Worm (Caenorhabditis elegans) whole organism, L3 larva: ENCODE results near the gene npr-40.
"Not testable (repeated sequence)": the region's sequence is repeated elsewhere in the genome, so short reads cannot be mapped to it uniquely, and the experiment has no call there.

Experiments
- ZK546.5 ChIP-seq: sonication (generic microtip); optimal IDR thresholded peaks from 2 replicates; lab custom pipeline; 2017; ENCODE audit warnings: missing biosample characterization, missing genetic modification characterization
- ama-1 ChIP-seq: fragments of 150-350 bp; optimal IDR thresholded peaks from 2 replicates; lab custom pipeline; 2018
- ceh-28 ChIP-seq: fragments of 150-350 bp; optimal IDR thresholded peaks from 2 replicates; lab custom pipeline; 2014; ENCODE audit warnings: missing biosample characterization, missing genetic modification reagents, missing genetic modification characterization
- ceh-82 ChIP-seq: fragments of 150-350 bp; optimal IDR thresholded peaks from 2 replicates; lab custom pipeline; 2014; ENCODE audit warnings: missing biosample characterization, missing genetic modification characterization
- ceh-9 ChIP-seq: sonication (generic microtip); optimal IDR thresholded peaks from 2 replicates; lab custom pipeline; 2018; ENCODE audit warnings: missing biosample characterization, missing genetic modification characterization
- daf-12 ChIP-seq: fragments of 150-350 bp; optimal IDR thresholded peaks from 2 replicates; lab custom pipeline; 2014; ENCODE audit warnings: missing biosample characterization, missing genetic modification reagents, missing genetic modification characterization
- egl-5 ChIP-seq: fragments of 150-350 bp; optimal IDR thresholded peaks from 2 replicates; lab custom pipeline; 2017; ENCODE audit warnings: missing biosample characterization, missing genetic modification reagents, missing genetic modification characterization, inconsistent platforms
- elt-1 ChIP-seq: fragments of 150-350 bp; optimal IDR thresholded peaks from 2 replicates; lab custom pipeline; 2014; ENCODE audit warnings: missing biosample characterization, missing genetic modification characterization
- elt-2 ChIP-seq: sonication (generic microtip); optimal IDR thresholded peaks from 2 replicates; lab custom pipeline; 2016; ENCODE audit warnings: missing genetic modification reagents, mild to moderate bottlenecking, missing genetic modification characterization, missing compliant biosample characterization
- fkh-10 ChIP-seq: sonication (generic microtip); optimal IDR thresholded peaks from 2 replicates; lab custom pipeline; 2017; ENCODE audit warnings: missing biosample characterization, missing genetic modification reagents, missing genetic modification characterization
- fkh-2 ChIP-seq: fragments of 150-350 bp; optimal IDR thresholded peaks from 2 replicates; lab custom pipeline; 2014; ENCODE audit warnings: missing biosample characterization, missing genetic modification reagents, missing genetic modification characterization
- fos-1 ChIP-seq: fragments of 150-350 bp; optimal IDR thresholded peaks from 2 replicates; lab custom pipeline; 2014; ENCODE audit warnings: missing biosample characterization, missing genetic modification characterization
- hmg-11 ChIP-seq: sonication (generic microtip); optimal IDR thresholded peaks from 2 replicates; lab custom pipeline; 2016; ENCODE audit warnings: missing genetic modification characterization, missing compliant biosample characterization
- jun-1 ChIP-seq: fragments of 150-350 bp; optimal IDR thresholded peaks from 2 replicates; lab custom pipeline; 2014; ENCODE audit warnings: missing biosample characterization, missing genetic modification reagents, missing genetic modification characterization
- lin-15B ChIP-seq: fragments of 150-350 bp; optimal IDR thresholded peaks from 2 replicates; lab custom pipeline; 2014; ENCODE audit warnings: missing biosample characterization, missing genetic modification characterization
- lin-39 ChIP-seq: fragments of 150-350 bp; optimal IDR thresholded peaks from 2 replicates; lab custom pipeline; 2018; ENCODE audit warnings: missing biosample characterization, missing genetic modification reagents, missing genetic modification characterization
- lsy-12 ChIP-seq: sonication (generic microtip); optimal IDR thresholded peaks from 2 replicates; lab custom pipeline; 2016; ENCODE audit warnings: mild to moderate bottlenecking, missing genetic modification characterization, missing compliant biosample characterization
- mdl-1 ChIP-seq: fragments of 150-350 bp; optimal IDR thresholded peaks from 2 replicates; lab custom pipeline; 2014; ENCODE audit warnings: missing biosample characterization, missing genetic modification characterization
- mml-1 ChIP-seq: fragments of 150-350 bp; sonication (generic microtip); optimal IDR thresholded peaks from 3 replicates; lab custom pipeline; 2014; ENCODE audit warnings: missing biosample characterization, missing genetic modification characterization
- nhr-12 ChIP-seq: fragments of 150-350 bp; optimal IDR thresholded peaks from 2 replicates; lab custom pipeline; 2014; ENCODE audit warnings: missing biosample characterization, missing genetic modification characterization
- nhr-23 ChIP-seq: fragments of 150-350 bp; optimal IDR thresholded peaks from 2 replicates; lab custom pipeline; 2014; ENCODE audit warnings: missing biosample characterization, missing genetic modification reagents, missing genetic modification characterization
- nhr-237 ChIP-seq: fragments of 150-350 bp; optimal IDR thresholded peaks from 2 replicates; lab custom pipeline; 2014; ENCODE audit warnings: missing biosample characterization, missing genetic modification characterization
- nhr-25 ChIP-seq: sonication (generic microtip); optimal IDR thresholded peaks from 2 replicates; lab custom pipeline; 2017; ENCODE audit warnings: missing biosample characterization, missing genetic modification characterization
- nhr-28 ChIP-seq: fragments of 150-350 bp; optimal IDR thresholded peaks from 2 replicates; lab custom pipeline; 2014; ENCODE audit warnings: missing biosample characterization, missing genetic modification characterization
- nhr-76 ChIP-seq: fragments of 150-350 bp; sonication (generic microtip); optimal IDR thresholded peaks from 5 replicates; lab custom pipeline; 2014; ENCODE audit warnings: missing biosample characterization, missing genetic modification characterization
- nhr-77 ChIP-seq: fragments of 150-350 bp; optimal IDR thresholded peaks from 2 replicates; lab custom pipeline; 2014; ENCODE audit warnings: missing biosample characterization, missing genetic modification characterization
- pha-4 ChIP-seq: fragments of 150-350 bp; optimal IDR thresholded peaks from 2 replicates; lab custom pipeline; 2014; ENCODE audit warnings: missing biosample characterization, missing genetic modification reagents, missing genetic modification characterization
- pqm-1 ChIP-seq: fragments of 150-350 bp; optimal IDR thresholded peaks from 2 replicates; lab custom pipeline; 2017; ENCODE audit warnings: missing biosample characterization, missing genetic modification characterization, inconsistent platforms
- sea-2 ChIP-seq: fragments of 150-350 bp; sonication (generic microtip); optimal IDR thresholded peaks from 4 replicates; lab custom pipeline; 2014; ENCODE audit warnings: missing biosample characterization, missing genetic modification reagents, missing genetic modification characterization
- snpc-4 ChIP-seq: fragments of 150-350 bp; optimal IDR thresholded peaks from 2 replicates; lab custom pipeline; 2014; ENCODE audit warnings: missing biosample characterization, missing genetic modification characterization
- tbx-2 ChIP-seq: sonication (generic microtip); optimal IDR thresholded peaks from 2 replicates; lab custom pipeline; 2016; ENCODE audit warnings: mild to moderate bottlenecking, missing genetic modification characterization, missing compliant biosample characterization
- unc-39 ChIP-seq: sonication (generic microtip); optimal IDR thresholded peaks from 4 replicates; lab custom pipeline; 2017; ENCODE audit warnings: missing biosample characterization, missing genetic modification characterization
- unc-62 ChIP-seq: fragments of 150-350 bp; sonication (generic microtip); optimal IDR thresholded peaks from 4 replicates; lab custom pipeline; 2014; ENCODE audit warnings: missing biosample characterization, missing genetic modification reagents, missing genetic modification characterization
- ztf-11 ChIP-seq: fragments of 150-350 bp; optimal IDR thresholded peaks from 2 replicates; lab custom pipeline; 2014; ENCODE audit warnings: missing biosample characterization, missing genetic modification characterization

Gene npr-40

ce11 chrX:14962456-14962855 lies 43.8 kb downstream of the npr-40 start, which contains the start of gene rgs-10:
Gene rgs-10 (plus strand): TSS chrX:14962756.
- TF ChIP-seq elt-2, result no peak
- no peak for TF ChIP-seq egl-5 (tag; lab: Kevin White, UChicago)
- TF ChIP-seq unc-62 (GFP tag; lab: Kevin White, UChicago), result no peak
- no peak for TF ChIP-seq nhr-76 (tag; lab: Kevin White, UChicago)
- no peak for TF ChIP-seq nhr-77
- no peak for TF ChIP-seq sea-2 (GFP tag; lab: Kevin White, UChicago)
- TF ChIP-seq ztf-11, result no peak

DNA sequence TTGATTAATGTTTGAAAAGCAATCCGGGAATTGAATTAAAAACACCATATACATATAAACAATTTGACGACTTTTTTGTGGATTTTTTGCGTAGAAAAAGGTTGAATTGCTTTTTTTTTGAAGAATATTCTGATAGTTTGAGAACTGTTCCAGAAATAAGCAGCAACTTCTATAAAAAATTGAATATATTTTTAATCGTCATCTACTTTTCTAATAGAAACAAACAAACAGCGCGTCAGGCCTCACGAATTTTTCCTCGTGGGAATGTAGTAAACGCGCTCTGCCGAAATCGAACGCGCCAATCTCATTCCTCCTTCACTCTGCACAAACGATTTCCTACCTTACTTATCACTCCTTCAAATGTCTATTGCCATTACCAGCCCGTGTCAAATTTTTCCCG lies 45.6 kb downstream of the npr-40 start, which contains the start of gene rgs-11:
rgs-11 (plus strand) TSS at position 301 of the 400 bp plus-strand sequence.
- TF ChIP-seq fkh-10 (no peak), lin-15B (tag; lab: Kevin White, UChicago) (no peak), nhr-23 (no peak), fos-1 (no peak), nhr-25 (no peak), hmg-11 (tag; lab: Kevin White, UChicago) (no peak), nhr-28 (no peak), fkh-2 (no peak), nhr-12 (tag; lab: Kevin White, UChicago) (no peak), unc-39 (tag; lab: Kevin White, UChicago) (no peak), mdl-1 (tag; lab: Kevin White, UChicago) (no peak), ceh-82 (tag; lab: Kevin White, UChicago) (no peak), nhr-237 (no peak), ZK546.5 (tag; lab: Kevin White, UChicago) (no peak), mml-1 (no peak), ceh-9 (tag; lab: Kevin White, UChicago) (no peak)

ce11 chrX:14965761-14966160 lies 47.1 kb downstream of the npr-40 start, which contains the start of gene F45B8.5:
Gene F45B8.5 (plus strand): TSS chrX:14966061.
- TF ChIP-seq egl-5 (tag; lab: Kevin White, UChicago) (no peak), unc-62 (GFP tag; lab: Kevin White, UChicago) (no peak)

ce11 chrX:14966515-14966914 lies 47.9 kb downstream of the npr-40 start, which contains the start of gene F20D1.22:
Gene F20D1.22 (plus strand): TSS chrX:14966815.
- not testable (repeated sequence) for TF ChIP-seq fkh-10; nhr-25; jun-1 (tag; lab: Kevin White, UChicago)

DNA sequence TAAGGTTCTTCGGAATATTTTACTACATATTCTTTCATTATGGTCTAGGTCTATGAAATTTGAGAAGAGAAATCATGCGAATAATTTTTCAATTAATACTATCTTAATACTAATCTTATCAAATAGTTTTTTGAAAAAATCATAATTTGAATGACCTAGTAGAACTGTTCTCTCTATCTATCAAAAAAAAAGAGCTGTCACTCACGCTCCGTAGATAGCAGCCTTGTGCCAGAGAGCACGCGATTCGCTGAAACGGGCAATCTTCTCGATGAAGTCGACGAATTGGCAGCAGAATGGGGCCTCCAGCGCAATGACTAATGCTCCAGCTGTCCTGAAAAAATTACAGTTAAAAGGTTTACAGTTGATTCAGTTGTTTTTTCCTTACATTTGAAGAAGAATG lies 51.0 kb downstream of the npr-40 start:
- TF ChIP-seq nhr-12 (tag; lab: Kevin White, UChicago) (no peak), elt-2 (peak; percentile 9)

- peak; percentile 27 for TF ChIP-seq snpc-4 (tag; lab: Kevin White, UChicago)
- TF ChIP-seq ceh-28 (tag; lab: Kevin White, UChicago), result peak; percentile 9
- TF ChIP-seq nhr-28, result no peak
- TF ChIP-seq lin-15B (tag; lab: Kevin White, UChicago), result peak; percentile 52
- peak; percentile 43 for TF ChIP-seq egl-5 (tag; lab: Kevin White, UChicago)
- TF ChIP-seq hmg-11 (tag; lab: Kevin White, UChicago), result peak; percentile 22
- peak; percentile 45 for TF ChIP-seq pha-4 (tag; lab: Kevin White, UChicago)
- TF ChIP-seq ama-1 (lab: Kevin White, UChicago), result no peak
- TF ChIP-seq lin-39 (tag; lab: Kevin White, UChicago), result peak; percentile 76
- TF ChIP-seq nhr-23, result no peak
- peak; percentile 45 for TF ChIP-seq elt-2
These were observed 51.7 kb downstream of the npr-40 start, which contains the start of the genes flwr-1 and tbc-1 for ce11 chrX:14970221-14970801. Gene flwr-1 (minus strand): TSS chrX:14970271. Gene tbc-1 (plus strand): TSS chrX:14970751.

ce11 chrX:14973085-14973484 lies 54.4 kb downstream of the npr-40 start:
- TF ChIP-seq elt-1 (tag; lab: Kevin White, UChicago), result no peak
- no peak for TF ChIP-seq lin-39 (tag; lab: Kevin White, UChicago)
- no peak for TF ChIP-seq mdl-1 (tag; lab: Kevin White, UChicago)
- TF ChIP-seq mml-1, result no peak
- no peak for TF ChIP-seq daf-12 (tag; lab: Kevin White, UChicago)
- no peak for TF ChIP-seq tbx-2 (tag; lab: Kevin White, UChicago)
- TF ChIP-seq ztf-11, result no peak
- TF ChIP-seq jun-1 (tag; lab: Kevin White, UChicago), result no peak
- no peak for TF ChIP-seq pqm-1 (tag; lab: Kevin White, UChicago)
- TF ChIP-seq fkh-10, result no peak
- no peak for TF ChIP-seq hmg-11 (tag; lab: Kevin White, UChicago)
- TF ChIP-seq egl-5 (tag; lab: Kevin White, UChicago), result no peak
- no peak for TF ChIP-seq ceh-28 (tag; lab: Kevin White, UChicago)
- no peak for TF ChIP-seq lsy-12 (tag; lab: Kevin White, UChicago)
- no peak for TF ChIP-seq elt-2
